Worm (Caenorhabditis elegans) whole organism, L4 larva: ENCODE results near the gene nhr-129.

Experiments
- F10B5.3 ChIP-seq: sonication (generic microtip); optimal IDR thresholded peaks from 2 replicates; lab custom pipeline; 2016; ENCODE audit warnings: mild to moderate bottlenecking, missing genetic modification characterization, missing compliant biosample characterization
- F26F4.8 ChIP-seq: fragments of 200-800 bp; sonication (Bioruptor generic); conservative IDR thresholded peaks from 2 replicates; pipeline ENCODE4 v1.3.6; 2022; ENCODE audit warnings: missing genetic modification characterization, missing compliant biosample characterization
- F44E2.7 ChIP-seq: fragments of 200-800 bp; sonication (Bioruptor generic); IDR thresholded peaks from 2 replicates; pipeline ENCODE4 v2.1.2; 2022; ENCODE audit warnings: missing genetic modification characterization, missing compliant biosample characterization
- T20F7.1 ChIP-seq: fragments of 200-800 bp; sonication (Bioruptor generic); optimal IDR thresholded peaks from 2 replicates; lab custom pipeline; 2018; ENCODE audit warnings: mild to moderate bottlenecking, missing genetic modification characterization, missing compliant biosample characterization
- T26A8.4 ChIP-seq: fragments of 200-800 bp; sonication (Bioruptor generic); IDR thresholded peaks from 2 replicates; pipeline ENCODE4 v1.3.6; 2022; ENCODE audit warnings: missing genetic modification characterization, missing compliant biosample characterization
- aly-2 ChIP-seq: sonication (generic microtip); optimal IDR thresholded peaks from 2 replicates; lab custom pipeline; 2018; ENCODE audit warnings: missing biosample characterization, missing genetic modification characterization
- attf-4 ChIP-seq: sonication (generic microtip); optimal IDR thresholded peaks from 3 replicates; lab custom pipeline; 2017; ENCODE audit warnings: missing biosample characterization, missing genetic modification characterization
- ceh-20 ChIP-seq: fragments of 200-800 bp; sonication (Bioruptor generic); IDR thresholded peaks from 2 replicates; pipeline ENCODE4 v1.3.6; 2022; ENCODE audit warnings: missing genetic modification reagents, missing genetic modification characterization, missing compliant biosample characterization
- ceh-62 ChIP-seq: sonication (generic microtip); optimal IDR thresholded peaks from 2 replicates; lab custom pipeline; 2017; ENCODE audit warnings: missing biosample characterization, missing genetic modification characterization
- ceh-82 ChIP-seq: sonication (generic microtip); optimal IDR thresholded peaks from 2 replicates; lab custom pipeline; 2017; ENCODE audit warnings: missing biosample characterization, missing genetic modification characterization
- ctbp-1 ChIP-seq: fragments of 200-800 bp; sonication (Bioruptor generic); IDR thresholded peaks from 2 replicates; pipeline ENCODE4 v1.3.6; 2022; ENCODE audit warnings: missing genetic modification reagents, missing genetic modification characterization, missing compliant biosample characterization
- daf-12 ChIP-seq: fragments of 150-350 bp; optimal IDR thresholded peaks from 2 replicates; lab custom pipeline; 2014; ENCODE audit warnings: missing biosample characterization, missing genetic modification reagents, missing genetic modification characterization
- daf-19 ChIP-seq: fragments of 200-800 bp; sonication (Bioruptor generic); conservative IDR thresholded peaks from 2 replicates; pipeline ENCODE4 v1.3.6; 2022; ENCODE audit warnings: missing genetic modification characterization, missing compliant biosample characterization
- daf-8 ChIP-seq: fragments of 200-800 bp; sonication (Bioruptor generic); IDR thresholded peaks from 2 replicates; pipeline ENCODE4 v1.3.6; 2022; ENCODE audit warnings: missing genetic modification characterization, missing compliant biosample characterization
- dmd-8 ChIP-seq: fragments of 200-800 bp; sonication (Bioruptor generic); IDR thresholded peaks from 2 replicates; pipeline ENCODE4 v1.3.6; 2022; ENCODE audit warnings: missing genetic modification characterization, missing compliant biosample characterization
- dmd-9 ChIP-seq: fragments of 200-800 bp; sonication (Bioruptor generic); IDR thresholded peaks from 2 replicates; pipeline ENCODE4 v1.3.6; 2022; ENCODE audit warnings: missing genetic modification reagents, missing genetic modification characterization, missing compliant biosample characterization
- duxl-1 ChIP-seq: sonication (generic microtip); optimal IDR thresholded peaks from 2 replicates; lab custom pipeline; 2016; ENCODE audit warnings: mild to moderate bottlenecking, missing genetic modification characterization, moderate library complexity, missing compliant biosample characterization; ENCODE audit not compliant: poor library complexity
- dve-1 ChIP-seq: sonication (generic microtip); optimal IDR thresholded peaks from 2 replicates; lab custom pipeline; 2017; ENCODE audit warnings: antibody characterized with exemption, mild to moderate bottlenecking, missing genetic modification characterization, missing compliant biosample characterization; ENCODE audit not compliant: insufficient read depth
- egl-27 ChIP-seq: sonication (generic microtip); optimal IDR thresholded peaks from 3 replicates; lab custom pipeline; 2017; ENCODE audit warnings: missing biosample characterization, missing genetic modification reagents, missing genetic modification characterization
- fkh-10 ChIP-seq: fragments of 150-350 bp; optimal IDR thresholded peaks from 2 replicates; lab custom pipeline; 2014; ENCODE audit warnings: missing biosample characterization, missing genetic modification reagents, missing genetic modification characterization
- gei-8 ChIP-seq: fragments of 200-800 bp; sonication (Bioruptor generic); optimal IDR thresholded peaks from 2 replicates; lab custom pipeline; 2018; ENCODE audit warnings: mild to moderate bottlenecking, missing genetic modification characterization, missing compliant biosample characterization
- jun-1 ChIP-seq: fragments of 150-350 bp; optimal IDR thresholded peaks from 2 replicates; lab custom pipeline; 2014; ENCODE audit warnings: missing biosample characterization, missing genetic modification reagents, missing genetic modification characterization
- lin-13 ChIP-seq: fragments of 150-350 bp; optimal IDR thresholded peaks from 2 replicates; lab custom pipeline; 2014; ENCODE audit warnings: missing biosample characterization, missing genetic modification reagents, missing genetic modification characterization
- lin-38 ChIP-seq: fragments of 200-800 bp; sonication (Bioruptor generic); IDR thresholded peaks from 2 replicates; pipeline ENCODE4 v1.3.6; 2022; ENCODE audit warnings: missing genetic modification reagents, missing genetic modification characterization, missing compliant biosample characterization
- lin-39 ChIP-seq: fragments of 150-350 bp; optimal IDR thresholded peaks from 2 replicates; lab custom pipeline; 2014; ENCODE audit warnings: missing biosample characterization, missing genetic modification reagents, missing genetic modification characterization
- lir-3 ChIP-seq: sonication (generic microtip); optimal IDR thresholded peaks from 2 replicates; lab custom pipeline; 2016; ENCODE audit warnings: mild to moderate bottlenecking, missing genetic modification characterization, missing compliant biosample characterization
- madf-5 ChIP-seq, 2 experiments: fragments of 200-800 bp; sonication (Bioruptor generic); IDR thresholded peaks; 2 replicates each; pipeline ENCODE4 v1.3.6; 2022; ENCODE audit warnings: missing compliant biosample characterization in 2 of 2, missing genetic modification characterization in 2 of 2
- mdt-29 ChIP-seq: fragments of 200-800 bp; sonication (Bioruptor generic); IDR thresholded peaks from 2 replicates; pipeline ENCODE4 v1.3.6; 2022; ENCODE audit warnings: missing genetic modification reagents, missing genetic modification characterization, missing compliant biosample characterization
- mes-2 ChIP-seq: sonication (generic microtip); optimal IDR thresholded peaks from 2 replicates; lab custom pipeline; 2016; ENCODE audit warnings: missing genotype, mild to moderate bottlenecking, missing genetic modification characterization, missing compliant biosample characterization; ENCODE audit not compliant: poor library complexity, severe bottlenecking
- mxl-2 ChIP-seq: fragments of 200-800 bp; sonication (Bioruptor generic); conservative IDR thresholded peaks from 2 replicates; pipeline ENCODE4 v1.3.6; 2022; ENCODE audit warnings: missing genetic modification reagents, missing genetic modification characterization, missing compliant biosample characterization
- nhr-10 ChIP-seq: fragments of 150-350 bp; optimal IDR thresholded peaks from 2 replicates; lab custom pipeline; 2014; ENCODE audit warnings: missing biosample characterization, missing genetic modification characterization
- nhr-102 ChIP-seq: sonication (generic microtip); optimal IDR thresholded peaks from 2 replicates; lab custom pipeline; 2016; ENCODE audit warnings: mild to moderate bottlenecking, missing genetic modification characterization, moderate library complexity, missing compliant biosample characterization
- nhr-11 ChIP-seq: fragments of 150-350 bp; optimal IDR thresholded peaks from 2 replicates; lab custom pipeline; 2014; ENCODE audit warnings: missing biosample characterization, missing genetic modification characterization
- nhr-111 ChIP-seq: fragments of 200-800 bp; sonication (Bioruptor generic); optimal IDR thresholded peaks from 2 replicates; lab custom pipeline; 2018; ENCODE audit warnings: mild to moderate bottlenecking, missing genetic modification characterization, missing compliant biosample characterization
- nhr-28 ChIP-seq: fragments of 150-350 bp; optimal IDR thresholded peaks from 2 replicates; lab custom pipeline; 2014; ENCODE audit warnings: missing biosample characterization, missing genetic modification characterization
- nhr-41 ChIP-seq: fragments of 200-800 bp; sonication (Bioruptor generic); IDR thresholded peaks from 2 replicates; pipeline ENCODE4 v1.3.6; 2022; ENCODE audit warnings: missing genetic modification reagents, missing genetic modification characterization, missing compliant biosample characterization
- nhr-76 ChIP-seq: fragments of 150-350 bp; optimal IDR thresholded peaks from 2 replicates; lab custom pipeline; 2014; ENCODE audit warnings: missing biosample characterization, missing genetic modification characterization
- nhr-77 ChIP-seq: fragments of 150-350 bp; optimal IDR thresholded peaks from 2 replicates; lab custom pipeline; 2014; ENCODE audit warnings: missing biosample characterization, missing genetic modification characterization
- pqm-1 ChIP-seq: sonication (generic microtip); optimal IDR thresholded peaks from 2 replicates; lab custom pipeline; 2017; ENCODE audit warnings: missing biosample characterization, missing genetic modification characterization
- rbr-2 ChIP-seq: sonication (generic microtip); optimal IDR thresholded peaks from 2 replicates; lab custom pipeline; 2016; ENCODE audit warnings: missing genotype, missing genetic modification characterization, missing compliant biosample characterization
- saeg-2 ChIP-seq: fragments of 200-800 bp; sonication (Bioruptor generic); IDR thresholded peaks from 2 replicates; pipeline ENCODE4 v1.3.6; 2022; ENCODE audit warnings: missing genetic modification reagents, missing genetic modification characterization, missing compliant biosample characterization
- snpc-1.2 ChIP-seq: fragments of 200-800 bp; sonication (Bioruptor generic); IDR thresholded peaks from 2 replicates; pipeline ENCODE4 v1.3.6; 2022; ENCODE audit warnings: missing genetic modification reagents, missing genetic modification characterization, missing compliant biosample characterization
- snpc-4 ChIP-seq: fragments of 150-350 bp; optimal IDR thresholded peaks from 2 replicates; lab custom pipeline; 2014; ENCODE audit warnings: missing biosample characterization, missing genetic modification characterization
- spr-1 ChIP-seq: sonication (generic microtip); optimal IDR thresholded peaks from 2 replicates; lab custom pipeline; 2016; ENCODE audit warnings: mild to moderate bottlenecking, missing genetic modification characterization, missing compliant biosample characterization
- spr-3 ChIP-seq: fragments of 200-800 bp; sonication (Bioruptor generic); optimal IDR thresholded peaks from 2 replicates; lab custom pipeline; 2018; ENCODE audit warnings: mild to moderate bottlenecking, missing genetic modification characterization, missing compliant biosample characterization
- tra-1 ChIP-seq: fragments of 200-800 bp; sonication (Bioruptor generic); IDR thresholded peaks from 2 replicates; pipeline ENCODE4 v1.3.6; 2022; ENCODE audit warnings: missing genetic modification reagents, missing genetic modification characterization, missing compliant biosample characterization
- unc-62 ChIP-seq, 3 experiments: fragments of 150-350 bp in 1 of 3; sonication (generic microtip); optimal IDR thresholded peaks in 2 of 3; peaks in 1 of 3; 1 replicate in 1 of 3; 2 replicates in 2 of 3; lab custom pipeline; 2014 to 2017; ENCODE audit warnings: missing biosample characterization in 3 of 3, missing genetic modification characterization in 3 of 3, missing genetic modification reagents in 3 of 3, missing genotype in 1 of 3
- vab-7 ChIP-seq: fragments of 200-800 bp; sonication (Bioruptor generic); IDR thresholded peaks from 2 replicates; pipeline ENCODE4 v1.3.6; 2022; ENCODE audit warnings: missing genetic modification reagents, missing genetic modification characterization, missing compliant biosample characterization
- zag-1 ChIP-seq: fragments of 150-350 bp; optimal IDR thresholded peaks from 2 replicates; lab custom pipeline; 2014; ENCODE audit warnings: missing biosample characterization, missing genetic modification characterization
- zfp-3 ChIP-seq: fragments of 200-800 bp; sonication (Bioruptor generic); conservative IDR thresholded peaks from 2 replicates; pipeline ENCODE4 v1.3.6; 2022; ENCODE audit warnings: missing genetic modification reagents, missing genetic modification characterization, missing compliant biosample characterization
- zip-2 ChIP-seq: fragments of 150-350 bp; optimal IDR thresholded peaks from 2 replicates; lab custom pipeline; 2014; ENCODE audit warnings: missing biosample characterization, missing genetic modification characterization
- ztf-11 ChIP-seq: fragments of 150-350 bp; optimal IDR thresholded peaks from 2 replicates; lab custom pipeline; 2014; ENCODE audit warnings: missing biosample characterization, missing genetic modification characterization
- ztf-7 ChIP-seq: fragments of 150-350 bp; optimal IDR thresholded peaks from 2 replicates; lab custom pipeline; 2014; ENCODE audit warnings: missing biosample characterization, missing genetic modification characterization

Gene nhr-129

DNA sequence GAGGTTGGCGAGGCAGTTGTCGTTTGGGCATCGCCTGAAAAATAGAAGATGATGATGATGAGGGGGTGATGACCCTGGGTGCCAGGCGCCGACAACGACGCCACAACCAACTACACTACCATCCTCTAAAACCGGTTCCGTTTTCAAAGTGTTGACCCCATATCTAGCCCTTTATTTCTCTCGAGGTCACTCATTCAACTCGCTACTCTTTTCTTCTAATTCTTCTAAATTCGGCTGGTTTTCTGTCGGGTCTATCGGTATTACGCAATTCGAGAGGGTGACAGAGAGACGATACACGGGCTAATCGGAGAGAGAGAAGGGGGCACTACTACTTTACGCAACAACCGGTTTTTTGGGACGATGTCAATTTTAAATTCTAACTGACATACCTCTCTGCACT, 40.5 kb upstream of the nhr-129 start (continued):
- TF ChIP-seq spr-3 (no peak), snpc-1.2 (GFP tag; lab: Robert Waterston, UW) (no peak), daf-8 (no peak), dve-1 (tag; lab: Kevin White, UChicago) (peak; percentile 26), zag-1 (tag; lab: Kevin White, UChicago) (no peak), F10B5.3 (tag; lab: Kevin White, UChicago) (no peak), saeg-2 (no peak), unc-62 (GFP tag; optimal IDR thresholded peaks at IDR 0.05 in 1 of 2; lab: Kevin White, UChicago) (no peak), unc-62 (tag; optimal IDR thresholded peaks at IDR 0.05; lab: Kevin White, UChicago) (no peak), lir-3 (tag; lab: Kevin White, UChicago) (no peak), ceh-20 (GFP tag; lab: Robert Waterston, UW) (no peak), ctbp-1 (GFP tag; lab: Robert Waterston, UW) (no peak), mxl-2 (GFP tag; lab: Robert Waterston, UW) (no peak), aly-2 (tag; lab: Kevin White, UChicago) (no peak), ceh-62 (tag; lab: Kevin White, UChicago) (no peak), daf-12 (tag; lab: Kevin White, UChicago) (no peak), duxl-1 (tag; lab: Kevin White, UChicago) (no peak), snpc-4 (tag; lab: Kevin White, UChicago) (no peak), gei-8 (GFP tag; lab: Kevin White, UChicago) (no peak), ztf-7 (tag; lab: Kevin White, UChicago) (no peak), jun-1 (tag; lab: Kevin White, UChicago) (no peak), lin-39 (tag; lab: Kevin White, UChicago) (no peak), F44E2.7 (no peak), daf-19 (GFP tag; lab: Robert Waterston, UW) (no peak), attf-4 (tag; lab: Kevin White, UChicago) (no peak), nhr-10 (no peak), mdt-29 (GFP tag; lab: Robert Waterston, UW) (no peak), pqm-1 (tag; lab: Kevin White, UChicago) (no peak), nhr-11 (tag; lab: Kevin White, UChicago) (no peak), nhr-28 (tag; lab: Kevin White, UChicago) (peak; percentile 90), madf-5 (GFP tag; IDR thresholded peaks at IDR 0.05; lab: Robert Waterston, UW) (0 out of 4 replicates have a peak, but pooled peaks of 1 of the 2 experiments have one; percentile 44), ztf-11 (tag; lab: Kevin White, UChicago) (no peak), nhr-102 (peak; percentile 6), tra-1 (GFP tag; lab: Robert Waterston, UW) (no peak), T20F7.1 (no peak), nhr-41 (GFP tag; lab: Robert Waterston, UW) (no peak), nhr-111 (GFP tag; lab: Kevin White, UChicago) (no peak), zip-2 (no peak), dmd-8 (GFP tag; lab: Robert Waterston, UW) (no peak), nhr-77 (no peak), ceh-82 (tag; lab: Kevin White, UChicago) (no peak), F26F4.8 (GFP tag; lab: Robert Waterston, UW) (no peak), lin-38 (GFP tag; lab: Robert Waterston, UW) (peak; percentile 38), nhr-76 (tag; lab: Kevin White, UChicago) (no peak), vab-7 (GFP tag; lab: Robert Waterston, UW) (no peak), rbr-2 (tag; lab: Kevin White, UChicago) (no peak), T26A8.4 (GFP tag; lab: Robert Waterston, UW) (no peak; the same call in 1 of the 2 replicates), zfp-3 (GFP tag; lab: Robert Waterston, UW) (no peak), egl-27 (tag; lab: Kevin White, UChicago) (no peak), fkh-10 (GFP tag; lab: Kevin White, UChicago) (no peak), mes-2 (tag; lab: Kevin White, UChicago) (peak; percentile 49), dmd-9 (no peak), spr-1 (tag; lab: Kevin White, UChicago) (no peak), lin-13 (no peak)
